Worm (Caenorhabditis elegans) whole organism, L2 larva: ENCODE measurements around the gene ZC15.1.

Experiments
- aly-2 ChIP-seq: fragments of 150-350 bp; optimal IDR thresholded peaks from 2 replicates; lab custom pipeline; 2014; ENCODE audit warnings: missing biosample characterization, missing genetic modification characterization
- ama-1 ChIP-seq: fragments of 150-350 bp; optimal IDR thresholded peaks from 2 replicates; lab custom pipeline; 2018; ENCODE audit warnings: inconsistent platforms
- ceh-16 ChIP-seq: fragments of 150-350 bp; optimal IDR thresholded peaks from 2 replicates; lab custom pipeline; 2014; ENCODE audit warnings: missing biosample characterization, missing genetic modification characterization
- dmd-4 ChIP-seq: sonication (generic microtip); optimal IDR thresholded peaks from 2 replicates; lab custom pipeline; 2017; ENCODE audit warnings: missing biosample characterization, missing genetic modification characterization
- elt-1 ChIP-seq: fragments of 150-350 bp; optimal IDR thresholded peaks from 2 replicates; lab custom pipeline; 2014; ENCODE audit warnings: missing biosample characterization, missing genetic modification characterization
- elt-3 ChIP-seq: sonication (generic microtip); optimal IDR thresholded peaks from 2 replicates; lab custom pipeline; 2017; ENCODE audit warnings: missing biosample characterization, missing genetic modification characterization
- lin-11 ChIP-seq: fragments of 150-350 bp; sonication (generic microtip); optimal IDR thresholded peaks from 2 replicates; lab custom pipeline; 2014; ENCODE audit warnings: missing biosample characterization, missing genetic modification characterization, inconsistent platforms, mixed read lengths
- lin-39 ChIP-seq: fragments of 150-350 bp; optimal IDR thresholded peaks from 2 replicates; lab custom pipeline; 2014; ENCODE audit warnings: missing biosample characterization, missing genetic modification reagents, missing genetic modification characterization
- nhr-23 ChIP-seq: fragments of 150-350 bp; optimal IDR thresholded peaks from 2 replicates; lab custom pipeline; 2014; ENCODE audit warnings: missing biosample characterization, missing genetic modification reagents, missing genetic modification characterization
- nhr-77 ChIP-seq: fragments of 150-350 bp; optimal IDR thresholded peaks from 2 replicates; lab custom pipeline; 2014; ENCODE audit warnings: missing biosample characterization, missing genetic modification characterization
- skn-1 ChIP-seq: sonication (generic microtip); optimal IDR thresholded peaks from 2 replicates; lab custom pipeline; 2017; ENCODE audit warnings: missing biosample characterization, missing genetic modification characterization
- snpc-4 ChIP-seq: fragments of 150-350 bp; optimal IDR thresholded peaks from 2 replicates; lab custom pipeline; 2014; ENCODE audit warnings: missing biosample characterization, missing genetic modification characterization
- ztf-11 ChIP-seq: sonication (generic microtip); optimal IDR thresholded peaks from 2 replicates; lab custom pipeline; 2017; ENCODE audit warnings: missing biosample characterization, missing genetic modification characterization

- TF ChIP-seq ztf-11 (tag; lab: Kevin White, UChicago) (no peak), nhr-77 (tag; lab: Kevin White, UChicago) (no peak), snpc-4 (no peak), dmd-4 (tag; lab: Kevin White, UChicago) (no peak), aly-2 (no peak), elt-3 (tag; lab: Kevin White, UChicago) (no peak), lin-11 (no peak), ceh-16 (tag; lab: Kevin White, UChicago) (no peak), skn-1 (no peak), elt-1 (tag; lab: Kevin White, UChicago) (no peak), nhr-23 (tag; lab: Kevin White, UChicago) (no peak), ama-1 (lab: Kevin White, UChicago) (no peak), lin-39 (no peak)
Observed at ce11 chrV:20279811-20280317, 26.0 kb upstream of the ZC15.1 start, which contains the start of gene pqn-94.
